Worm (Caenorhabditis elegans) whole organism, L3 larva: ENCODE data around the gene F56F11.2.

Experiments used
- elt-1 ChIP-seq: fragments of 150-350 bp; optimal IDR thresholded peaks from 2 replicates; lab custom pipeline; 2014; ENCODE audit warnings: missing biosample characterization, missing genetic modification characterization
- nhr-12 ChIP-seq: fragments of 150-350 bp; optimal IDR thresholded peaks from 2 replicates; lab custom pipeline; 2014; ENCODE audit warnings: missing biosample characterization, missing genetic modification characterization

- TF ChIP-seq nhr-12 (tag; lab: Kevin White, UChicago), result no peak
- no peak for TF ChIP-seq elt-1 (tag; lab: Kevin White, UChicago)
These were observed 11.9 kb upstream of the F56F11.2 start for ce11 chrIII:2870228-2870627.
